Worm (Caenorhabditis elegans): Measurements from ENCODE around the gene npr-38.

Gene npr-38

ce11 chrX:6345785-6346184, 34.3 kb downstream of the npr-38 start:
- TF ChIP-seq mcd-1 (GFP tag; IDR thresholded peaks at IDR 0.05) (no peak), B0019.2 (GFP tag; conservative IDR thresholded peaks at IDR 0.05) (no peak), nhr-179 (tag; optimal IDR thresholded peaks at IDR 0.05) (no peak), akir-1 (GFP tag; optimal IDR thresholded peaks at IDR 0.05) (no peak), tlf-1 (GFP tag; optimal IDR thresholded peaks at IDR 0.05) (no peak), aptf-2 (GFP tag; conservative IDR thresholded peaks at IDR 0.05) (no peak), D2030.7 (GFP tag; IDR thresholded peaks at IDR 0.05) (no peak), hmg-1.2 (GFP tag; IDR thresholded peaks at IDR 0.05) (no peak), B0261.1 (tag; optimal IDR thresholded peaks at IDR 0.05) (no peak)

DNA sequence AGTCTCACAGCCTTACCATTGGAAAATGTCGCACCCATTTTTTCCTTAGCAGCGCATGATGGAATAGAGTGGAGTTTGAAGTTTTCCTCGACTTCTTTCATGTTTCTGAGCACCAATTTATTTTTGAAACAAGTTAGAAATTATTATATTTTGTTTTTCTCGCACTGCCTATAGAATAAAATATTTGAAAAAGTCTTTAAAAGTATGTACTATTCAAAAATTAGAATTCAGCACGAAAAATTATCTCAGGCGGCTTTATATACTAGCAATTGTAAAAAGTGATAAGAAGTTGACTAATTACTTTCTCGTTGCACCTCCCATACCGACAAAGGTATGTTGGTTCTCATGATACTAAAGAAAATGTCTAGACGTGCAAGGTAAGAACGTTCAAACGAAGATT, 35.5 kb downstream of the npr-38 start, which contains the start of gene C03B1.9:
Gene C03B1.9 (minus strand): TSS at position 101 of the 400 bp plus-strand sequence.
- TF ChIP-seq Y79H2A.3 (GFP tag; conservative IDR thresholded peaks at IDR 0.05), result no peak

DNA sequence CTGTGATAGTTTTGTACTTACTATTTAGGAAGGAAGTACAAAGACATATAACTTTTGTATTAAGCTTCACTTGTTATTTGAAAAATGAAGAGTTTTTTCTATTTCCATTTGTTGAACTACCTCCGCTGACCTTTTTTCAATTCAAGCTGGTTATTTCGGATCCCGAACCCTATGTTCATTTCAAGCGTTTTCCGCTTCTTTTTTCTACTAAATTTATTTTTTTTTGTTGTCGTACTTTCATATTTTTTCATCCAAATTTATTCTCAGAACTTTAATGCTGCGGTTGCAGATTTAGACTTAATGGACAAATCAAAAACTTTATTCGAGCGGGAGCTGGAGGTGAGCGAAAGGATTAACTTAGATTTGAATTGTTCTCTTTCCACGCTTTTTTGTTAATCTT, 38.5 kb downstream of the npr-38 start, which contains the start of gene C03B1.6:
Gene C03B1.6 (plus strand): TSS at position 301 of the 400 bp plus-strand sequence.
- TF ChIP-seq B0019.2 (GFP tag; conservative IDR thresholded peaks at IDR 0.05) (no peak), ztf-18 (tag; optimal IDR thresholded peaks at IDR 0.05) (no peak), let-526 (GFP tag; IDR thresholded peaks at IDR 0.05) (no peak)

- TF ChIP-seq mel-28 (tag; optimal IDR thresholded peaks at IDR 0.05; ENCODE audit: borderline replicate concordance) (no peak), ceh-91 (GFP tag; IDR thresholded peaks at IDR 0.05) (no peak), xnd-1 (tag; optimal IDR thresholded peaks at IDR 0.05) (no peak), cebp-2 (GFP tag; IDR thresholded peaks at IDR 0.05) (no peak), B0019.2 (GFP tag; conservative IDR thresholded peaks at IDR 0.05) (no peak), atf-7 (tag; optimal IDR thresholded peaks at IDR 0.05) (no peak), ekl-4 (GFP tag; IDR thresholded peaks at IDR 0.05) (no peak), B0035.1 (tag; optimal IDR thresholded peaks at IDR 0.05) (no peak), Y79H2A.3 (GFP tag; conservative IDR thresholded peaks at IDR 0.05) (no peak), B0336.3 (GFP tag; IDR thresholded peaks at IDR 0.05) (no peak)
These were observed 42.3 kb downstream of the npr-38 start for ce11 chrX:6353763-6354162.

DNA sequence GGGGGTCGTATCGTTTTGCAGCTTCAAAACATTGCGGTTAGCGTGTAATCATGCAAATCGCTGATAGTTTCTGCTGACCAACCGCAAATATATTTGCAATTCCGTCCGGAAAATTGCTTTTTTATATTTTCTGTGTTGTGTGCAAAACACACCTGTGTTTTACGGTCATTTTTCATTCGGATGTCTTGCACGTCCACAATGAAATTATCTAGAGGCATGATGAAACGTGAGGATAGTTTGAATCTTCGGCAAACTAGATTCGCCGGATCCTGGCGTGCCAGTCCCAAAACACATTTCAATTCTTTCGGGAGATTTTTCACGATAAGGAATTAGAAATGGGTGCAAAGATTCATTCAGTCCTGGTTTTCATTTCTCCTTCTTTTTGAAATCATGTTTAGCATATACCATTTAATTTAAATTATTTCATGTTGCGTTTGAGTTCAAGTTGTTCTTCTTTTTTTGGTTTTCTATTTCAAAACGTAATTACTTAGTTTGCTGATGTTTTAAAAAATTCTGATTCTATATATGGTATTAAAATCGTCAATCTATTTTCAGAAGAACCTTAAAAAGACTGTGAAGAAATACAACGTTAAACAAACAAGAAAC, 43.6 kb downstream of the npr-38 start, which contains the start of gene C03B1.5:
Gene C03B1.5 (plus strand): TSS at position 556 of the 606 bp plus-strand sequence.
- no peak for TF ChIP-seq aptf-3 (GFP tag; IDR thresholded peaks at IDR 0.05)
- TF ChIP-seq F23B12.7 (tag; optimal IDR thresholded peaks at IDR 0.05; ENCODE audit: insufficient read depth), result no peak
- no peak for TF ChIP-seq athp-1 (tag; optimal IDR thresholded peaks at IDR 0.05)
- no peak for TF ChIP-seq hmg-1.2 (GFP tag; IDR thresholded peaks at IDR 0.05)
- TF ChIP-seq ets-4 (GFP tag; optimal IDR thresholded peaks at IDR 0.05), result no peak
- no peak for TF ChIP-seq nhr-90 (tag; optimal IDR thresholded peaks at IDR 0.05)
- no peak for TF ChIP-seq hrde-1 (tag; optimal IDR thresholded peaks at IDR 0.05; ENCODE audit: borderline replicate concordance)
- no peak for TF ChIP-seq tlf-1 (GFP tag; optimal IDR thresholded peaks at IDR 0.05)
- TF ChIP-seq ztf-6 (GFP tag; IDR thresholded peaks at IDR 0.05), result no peak
- no peak for TF ChIP-seq hlh-12 (tag; optimal IDR thresholded peaks at IDR 0.05)

ce11 chrX:6357772-6358171, 46.3 kb downstream of the npr-38 start, which contains the start of gene C03B1.10:
Gene C03B1.10 (minus strand): TSS chrX:6357872.
- TF ChIP-seq mcd-1 (GFP tag; IDR thresholded peaks at IDR 0.05), result no peak
- TF ChIP-seq lin-35 (GFP tag; optimal IDR thresholded peaks at IDR 0.05), result no peak
- no peak for TF ChIP-seq mel-28 (tag; optimal IDR thresholded peaks at IDR 0.05; ENCODE audit: borderline replicate concordance)
- TF ChIP-seq rec-8 (tag; optimal IDR thresholded peaks at IDR 0.05), result no peak
- no peak for TF ChIP-seq efl-1 (GFP tag; optimal IDR thresholded peaks at IDR 0.05)
- TF ChIP-seq tbx-9 (tag; optimal IDR thresholded peaks at IDR 0.05; ENCODE audit: borderline replicate concordance), result no peak
- no peak for TF ChIP-seq nhr-27 (tag; optimal IDR thresholded peaks at IDR 0.05)

All from whole organism, young adult.